Worm (Caenorhabditis elegans): ENCODE data around the gene C32B5.15.
"Not testable (repeated sequence)": the region's sequence is repeated elsewhere in the genome, so short reads cannot be mapped to it uniquely, and the experiment has no call there.

The C32B5.15 gene

DNA sequence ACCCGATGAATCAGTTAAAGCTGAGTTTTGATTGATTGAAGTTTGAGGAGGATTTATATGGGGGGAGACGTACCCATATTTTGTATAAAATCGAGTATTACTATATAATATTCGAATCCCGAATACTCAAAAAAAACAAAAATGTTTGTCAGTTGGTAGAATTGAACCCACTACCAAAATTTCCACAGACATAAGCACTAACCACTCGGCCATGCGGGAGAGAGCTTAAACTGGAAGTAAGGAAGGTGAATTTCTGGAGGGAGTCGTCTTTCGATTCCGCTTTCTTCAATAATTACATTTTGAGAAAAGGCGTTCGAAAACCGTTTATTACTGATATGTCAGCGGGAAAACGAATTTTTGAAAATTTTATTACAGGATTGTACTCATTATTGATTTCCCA lies 4.4 kb upstream of the C32B5.15 start:
- TF ChIP-seq hmg-20 (GFP tag; IDR thresholded peaks at IDR 0.05): 0 out of 2 replicates have a peak, but pooled peaks have one; percentile 28
- TF ChIP-seq D2030.7 (GFP tag; IDR thresholded peaks at IDR 0.05): peak; percentile 53; the same call in 1 of the 2 replicates
- peak; percentile 60 for TF ChIP-seq dox-1 (GFP tag; IDR thresholded peaks at IDR 0.05)
- TF ChIP-seq pbrm-1 (GFP tag; IDR thresholded peaks at IDR 0.05): 0 out of 2 replicates have a peak, but pooled peaks have one; percentile 45
- TF ChIP-seq rcor-1 (GFP tag; IDR thresholded peaks at IDR 0.05): peak; percentile 77
- TF ChIP-seq mcd-1 (GFP tag; IDR thresholded peaks at IDR 0.05): peak; percentile 52
- TF ChIP-seq ceh-100 (GFP tag; IDR thresholded peaks at IDR 0.05): 0 out of 2 replicates have a peak, but pooled peaks have one; percentile 13
- TF ChIP-seq Y95B8A.8 (GFP tag; IDR thresholded peaks at IDR 0.05): 0 out of 2 replicates have a peak, but pooled peaks have one; percentile 53
- 0 out of 2 replicates have a peak, but pooled peaks have one; percentile 13 for TF ChIP-seq ztf-25 (GFP tag; IDR thresholded peaks at IDR 0.05)
- peak; percentile 37; the same call in 1 of the 2 replicates for TF ChIP-seq egl-44 (GFP tag; IDR thresholded peaks at IDR 0.05)

DNA sequence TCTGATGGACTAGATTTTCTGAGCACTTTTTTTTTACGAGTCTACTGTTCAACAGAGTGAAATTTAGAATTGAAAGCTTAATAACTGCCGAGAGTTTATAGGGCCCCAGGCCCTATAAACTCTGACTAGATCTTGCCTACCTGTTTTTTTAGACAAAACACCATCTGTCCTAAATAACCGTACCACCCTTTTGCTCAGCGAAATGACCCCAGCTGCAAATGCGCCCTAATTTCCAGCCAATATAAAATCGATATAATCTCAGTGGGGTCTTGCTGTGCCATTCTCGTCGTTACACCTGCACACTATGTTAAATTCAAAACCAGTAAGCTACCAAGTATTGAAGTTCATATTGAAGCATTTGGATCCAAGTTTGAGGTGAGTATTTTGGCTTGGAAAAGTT lies 1.2 kb upstream of the C32B5.15 start, which contains the start of gene fbxc-14:
Gene fbxc-14 (plus strand): TSS at position 301 of the 400 bp plus-strand sequence.
- no peak for TF ChIP-seq ceh-40 (GFP tag; IDR thresholded peaks at IDR 0.05)
- TF ChIP-seq F57C9.4 (tag; optimal IDR thresholded peaks at IDR 0.05): no peak
- no peak for TF ChIP-seq F52B5.7 (tag; optimal IDR thresholded peaks at IDR 0.05)
- no peak for TF ChIP-seq lag-1 (GFP tag; IDR thresholded peaks at IDR 0.05)

DNA sequence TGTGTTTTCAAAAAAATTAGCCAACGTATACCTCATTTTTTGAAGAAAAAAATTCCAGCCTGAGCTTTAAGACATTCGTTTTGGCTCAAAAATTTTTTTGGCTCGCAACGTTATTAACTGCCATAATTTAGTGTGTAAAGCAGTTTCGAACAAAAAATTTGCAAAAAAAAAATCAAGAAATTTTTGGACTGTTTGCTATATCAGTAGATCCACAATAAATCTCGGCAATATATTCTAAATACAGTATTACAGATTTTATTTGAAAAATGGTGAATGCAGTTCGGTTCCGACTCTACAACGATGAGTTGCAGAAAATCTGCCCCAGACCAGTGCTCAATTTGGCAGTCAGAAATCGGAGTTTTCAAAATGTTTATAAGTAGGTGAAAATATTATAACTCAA lies 4.6 kb downstream of the C32B5.15 start, which contains the start of gene C32B5.6:
Gene C32B5.6 (plus strand): TSS at position 301 of the 400 bp plus-strand sequence.
- TF ChIP-seq dpl-1 (GFP tag; optimal IDR thresholded peaks at IDR 0.05); K12H6.12 (tag; optimal IDR thresholded peaks at IDR 0.05); attf-6 (GFP tag; IDR thresholded peaks at IDR 0.05): not testable (repeated sequence)

DNA sequence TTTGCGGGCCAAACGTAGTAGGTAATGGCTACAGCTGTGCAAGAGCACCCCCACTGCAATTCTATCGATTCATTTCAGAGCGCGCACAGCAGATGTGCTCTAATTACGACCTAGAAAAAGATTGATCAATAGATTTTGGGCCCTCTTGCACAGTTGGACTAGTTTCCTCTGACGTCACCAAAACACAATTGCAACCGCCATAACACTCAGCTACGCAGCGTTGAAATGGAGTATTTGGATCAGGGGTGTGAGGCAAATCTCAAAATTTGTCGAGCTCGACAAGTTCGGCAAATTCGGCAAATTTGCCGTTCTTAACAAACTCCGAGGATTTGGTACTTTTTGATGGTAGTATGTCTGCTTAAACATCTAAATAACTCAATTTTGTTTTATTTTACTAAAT lies 5.8 kb downstream of the C32B5.15 start, which contains the start of gene fbxc-18:
Gene fbxc-18 (minus strand): TSS at position 101 of the 400 bp plus-strand sequence.
- not testable (repeated sequence) for TF ChIP-seq madf-3, Y95B8A.8, attf-6 (GFP tag; IDR thresholded peaks at IDR 0.05)

DNA sequence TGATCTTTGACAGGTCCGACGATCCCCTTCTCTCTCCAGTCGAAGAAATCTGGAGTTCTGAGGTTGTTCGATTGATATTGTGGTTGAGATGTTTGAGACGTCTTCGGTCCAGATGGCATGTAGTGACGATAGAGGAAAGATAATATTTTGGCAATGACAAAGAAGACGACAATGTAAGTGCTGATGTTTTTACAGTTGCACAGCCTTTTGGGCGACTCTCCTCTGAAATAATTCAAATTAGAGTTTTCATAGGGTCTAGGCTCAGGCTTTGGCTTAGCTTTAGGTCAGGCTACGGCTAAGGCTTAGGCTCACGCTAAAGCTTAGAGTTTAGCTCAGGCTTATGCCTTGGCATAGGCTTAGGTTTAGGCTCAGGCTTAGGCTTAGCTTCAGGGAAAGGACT lies 10.8 kb downstream of the C32B5.15 start, which contains the start of gene C32B5.13:
Gene C32B5.13 (minus strand): TSS at position 101 of the 400 bp plus-strand sequence.
- TF ChIP-seq lin-26 (GFP tag; IDR thresholded peaks at IDR 0.05) (0 out of 2 replicates have a peak, but pooled peaks have one; percentile 24), B0035.1 (tag; optimal IDR thresholded peaks at IDR 0.05) (no peak)

DNA sequence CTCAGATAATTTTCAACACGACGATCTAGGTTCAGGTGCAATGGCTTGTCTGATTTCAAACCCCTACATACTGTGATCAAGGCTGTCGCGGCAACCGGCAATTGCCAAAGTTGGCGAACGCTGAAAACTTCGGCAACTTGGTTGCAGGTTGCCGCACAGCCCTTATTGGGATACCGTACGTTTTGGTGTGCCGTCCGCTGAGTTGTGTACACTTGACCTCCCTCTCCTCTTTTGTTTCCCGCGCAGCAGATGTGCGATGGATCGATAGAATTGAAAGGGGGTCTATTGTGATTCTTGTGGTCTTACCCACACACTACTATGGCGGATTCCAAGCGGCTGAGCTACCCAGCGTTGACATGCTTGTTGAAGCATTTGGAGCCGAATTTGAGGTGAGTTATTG lies 12.5 kb downstream of the C32B5.15 start, which contains the start of the genes C32B5.18 and C32B5.7:
Gene C32B5.18 (plus strand): TSS at position 301 of the 400 bp plus-strand sequence.
Gene C32B5.7 (plus strand): TSS at position 311 of the 400 bp plus-strand sequence.
- TF ChIP-seq egl-18 (GFP tag; IDR thresholded peaks at IDR 0.05) (0 out of 2 replicates have a peak, but pooled peaks have one; percentile 29), madf-3 (GFP tag; IDR thresholded peaks at IDR 0.05) (0 out of 2 replicates have a peak, but pooled peaks have one; percentile 36), mxl-1 (tag; optimal IDR thresholded peaks at IDR 0.05) (no peak)

DNA sequence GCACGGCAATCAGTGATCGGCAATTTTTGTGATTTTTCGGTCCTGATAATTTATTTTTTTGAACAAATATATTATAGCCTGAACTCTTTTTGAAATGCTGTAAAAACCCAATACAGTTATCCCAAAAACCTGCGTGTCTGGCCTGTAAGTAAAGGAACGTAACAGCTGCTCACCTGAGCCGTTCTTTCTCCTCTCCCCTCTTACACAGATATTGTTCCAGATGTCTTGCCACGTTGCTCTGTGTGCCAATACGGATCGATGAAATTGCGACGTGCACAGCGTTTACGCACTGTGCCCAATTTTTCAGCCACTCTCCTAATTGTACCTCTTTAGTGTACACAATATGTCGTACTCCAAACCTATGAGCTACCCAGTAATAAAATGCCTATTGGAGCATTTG lies 14.1 kb downstream of the C32B5.15 start, which contains the start of gene sdz-4:
Gene sdz-4 (plus strand): TSS at position 301 of the 400 bp plus-strand sequence.
- TF ChIP-seq unc-130 (GFP tag; optimal IDR thresholded peaks at IDR 0.05) (no peak), T26A5.8 (tag; optimal IDR thresholded peaks at IDR 0.05) (no peak), athp-1 (tag; optimal IDR thresholded peaks at IDR 0.05) (no peak), attf-3 (GFP tag; conservative IDR thresholded peaks at IDR 0.05) (no peak), hlh-26 (GFP tag; conservative IDR thresholded peaks at IDR 0.05) (no peak), egl-18 (GFP tag; IDR thresholded peaks at IDR 0.05) (no peak), D2030.7 (GFP tag; IDR thresholded peaks at IDR 0.05) (no peak), madf-10 (tag; optimal IDR thresholded peaks at IDR 0.05) (no peak), F57A8.1 (GFP tag; optimal IDR thresholded peaks at IDR 0.05) (no peak), ztf-26 (tag; optimal IDR thresholded peaks at IDR 0.05) (no peak), ets-4 (GFP tag; optimal IDR thresholded peaks at IDR 0.05) (no peak), dox-1 (GFP tag; IDR thresholded peaks at IDR 0.05) (no peak)

Data from whole organism, young adult.